Worm (Caenorhabditis elegans): ENCODE data around the gene C14B1.3.

Gene C14B1.3

ce11 chrIII:3726443-3726842 lies 23.1 kb downstream of the C14B1.3 start, which contains the start of gene gldi-5:
Gene gldi-5, minus strand, starts transcription at chrIII:3726500.
- TF ChIP-seq daf-12 (tag; optimal IDR thresholded peaks at IDR 0.05) (no peak), elt-1 (tag; optimal IDR thresholded peaks at IDR 0.05) (no peak), pha-4 (tag; optimal IDR thresholded peaks at IDR 0.05) (no peak), tbx-2 (tag; optimal IDR thresholded peaks at IDR 0.05) (no peak), unc-39 (tag; optimal IDR thresholded peaks at IDR 0.05) (no peak), fkh-2 (tag; optimal IDR thresholded peaks at IDR 0.05) (no peak), fos-1 (tag; optimal IDR thresholded peaks at IDR 0.05) (no peak), ceh-82 (tag; optimal IDR thresholded peaks at IDR 0.05) (no peak)

ce11 chrIII:3729520-3729919 lies 26.2 kb downstream of the C14B1.3 start, which contains the start of gene F34D10.9:
Gene F34D10.9, minus strand, starts transcription at chrIII:3729620.
- TF ChIP-seq egl-5 (tag; optimal IDR thresholded peaks at IDR 0.05) (no peak), nhr-67 (tag; optimal IDR thresholded peaks at IDR 0.05) (no peak), nhr-43 (tag; optimal IDR thresholded peaks at IDR 0.05; ENCODE audit: poor library complexity, severe bottlenecking) (no peak), R02D3.7 (tag; optimal IDR thresholded peaks at IDR 0.05) (no peak), mml-1 (tag; optimal IDR thresholded peaks at IDR 0.05) (no peak), ceh-28 (tag; optimal IDR thresholded peaks at IDR 0.05) (no peak), sea-2 (GFP tag; optimal IDR thresholded peaks at IDR 0.05) (no peak), eor-1 (tag; optimal IDR thresholded peaks at IDR 0.05) (no peak), pha-4 (tag; optimal IDR thresholded peaks at IDR 0.05) (no peak), lin-39 (tag; optimal IDR thresholded peaks at IDR 0.05) (no peak), nhr-76 (tag; optimal IDR thresholded peaks at IDR 0.05) (no peak), nhr-25 (tag; optimal IDR thresholded peaks at IDR 0.05) (no peak), nhr-23 (tag; optimal IDR thresholded peaks at IDR 0.05) (no peak), tbx-2 (tag; optimal IDR thresholded peaks at IDR 0.05) (no peak), nhr-77 (tag; optimal IDR thresholded peaks at IDR 0.05) (no peak), snpc-4 (tag; optimal IDR thresholded peaks at IDR 0.05) (no peak)

ce11 chrIII:3730475-3730874 lies 27.1 kb downstream of the C14B1.3 start, which contains the start of gene F34D10.8:
Gene F34D10.8, plus strand, starts transcription at chrIII:3730775.
- TF ChIP-seq nhr-11 (tag; optimal IDR thresholded peaks at IDR 0.05) (no peak), pqm-1 (tag; optimal IDR thresholded peaks at IDR 0.05) (no peak), nhr-43 (tag; optimal IDR thresholded peaks at IDR 0.05; ENCODE audit: poor library complexity, severe bottlenecking) (no peak), daf-12 (tag; optimal IDR thresholded peaks at IDR 0.05) (no peak), nhr-77 (tag; optimal IDR thresholded peaks at IDR 0.05) (no peak), nhr-67 (tag; optimal IDR thresholded peaks at IDR 0.05) (no peak), ama-1 (optimal IDR thresholded peaks at IDR 0.05) (no peak), nhr-25 (tag; optimal IDR thresholded peaks at IDR 0.05) (no peak), nfya-1 (tag; optimal IDR thresholded peaks at IDR 0.05; ENCODE audit: insufficient read depth) (no peak)

ce11 chrIII:3734007-3734406 lies 30.6 kb downstream of the C14B1.3 start, which contains the start of gene F34D10.3:
Gene F34D10.3, plus strand, starts transcription at chrIII:3734255.
- peak; percentile 1 for TF ChIP-seq lin-39 (tag; optimal IDR thresholded peaks at IDR 0.05)
- TF ChIP-seq ceh-16 (tag; optimal IDR thresholded peaks at IDR 0.05) = no peak
- peak; percentile 28 for TF ChIP-seq nfya-1 (tag; optimal IDR thresholded peaks at IDR 0.05; ENCODE audit: insufficient read depth)
- no peak for TF ChIP-seq R02D3.7 (tag; optimal IDR thresholded peaks at IDR 0.05)
- TF ChIP-seq hmg-11 (tag; optimal IDR thresholded peaks at IDR 0.05) = peak; percentile 6

- TF ChIP-seq lin-39 (tag; optimal IDR thresholded peaks at IDR 0.05) (peak; percentile 13), mdl-1 (tag; optimal IDR thresholded peaks at IDR 0.05) (no peak), nfya-1 (tag; optimal IDR thresholded peaks at IDR 0.05; ENCODE audit: insufficient read depth) (peak; percentile 27), pha-4 (tag; optimal IDR thresholded peaks at IDR 0.05) (peak; percentile 18), lin-15B (tag; optimal IDR thresholded peaks at IDR 0.05) (peak; percentile 50), elt-1 (tag; optimal IDR thresholded peaks at IDR 0.05) (no peak)
Observed at ce11 chrIII:3734990-3735389, 31.6 kb downstream of the C14B1.3 start, which contains the start of gene evl-18. Gene evl-18, minus strand, starts transcription at chrIII:3735039.

ce11 chrIII:3735509-3736255 lies 32.3 kb downstream of the C14B1.3 start:
- TF ChIP-seq nhr-23 (tag; optimal IDR thresholded peaks at IDR 0.05) = no peak
- peak; percentile 13 for TF ChIP-seq nfya-1 (tag; optimal IDR thresholded peaks at IDR 0.05; ENCODE audit: insufficient read depth)
- no peak for TF ChIP-seq ceh-9 (tag; optimal IDR thresholded peaks at IDR 0.05)
- no peak for TF ChIP-seq fkh-10 (GFP tag; optimal IDR thresholded peaks at IDR 0.05)
- no peak for TF ChIP-seq elt-3 (tag; optimal IDR thresholded peaks at IDR 0.05)
- TF ChIP-seq ama-1 (optimal IDR thresholded peaks at IDR 0.05) = peak; percentile 78

All from whole organism, L3 larva.